Worm (Caenorhabditis elegans) whole organism, L2 larva: ENCODE measurements around the gene srd-47.

Source experiments
- ama-1 ChIP-seq: fragments of 150-350 bp; optimal IDR thresholded peaks from 2 replicates; lab custom pipeline; 2018; ENCODE audit warnings: inconsistent platforms
- ceh-82 ChIP-seq: fragments of 150-350 bp; optimal IDR thresholded peaks from 2 replicates; lab custom pipeline; 2014; ENCODE audit warnings: missing biosample characterization, missing genetic modification characterization
- elt-3 ChIP-seq: sonication (generic microtip); optimal IDR thresholded peaks from 2 replicates; lab custom pipeline; 2017; ENCODE audit warnings: missing biosample characterization, missing genetic modification characterization
- fos-1 ChIP-seq: fragments of 150-350 bp; optimal IDR thresholded peaks from 2 replicates; lab custom pipeline; 2014; ENCODE audit warnings: missing biosample characterization, missing genetic modification characterization
- lin-39 ChIP-seq: fragments of 150-350 bp; optimal IDR thresholded peaks from 2 replicates; lab custom pipeline; 2014; ENCODE audit warnings: missing biosample characterization, missing genetic modification reagents, missing genetic modification characterization
- mdl-1 ChIP-seq, 2 experiments: fragments of 150-350 bp in 1 of 2; sonication (generic microtip) in 1 of 2; optimal IDR thresholded peaks; 2 replicates each; lab custom pipeline; 2017; ENCODE audit warnings: missing biosample characterization in 2 of 2, missing genetic modification characterization in 2 of 2
- nhr-10 ChIP-seq: sonication (generic microtip); optimal IDR thresholded peaks from 2 replicates; lab custom pipeline; 2017; ENCODE audit warnings: missing biosample characterization, missing genetic modification characterization
- nhr-11 ChIP-seq: fragments of 150-350 bp; optimal IDR thresholded peaks from 2 replicates; lab custom pipeline; 2014; ENCODE audit warnings: missing biosample characterization, missing genetic modification characterization
- nhr-12 ChIP-seq: fragments of 150-350 bp; optimal IDR thresholded peaks from 2 replicates; lab custom pipeline; 2014; ENCODE audit warnings: missing biosample characterization, missing genetic modification characterization
- unc-39 ChIP-seq: fragments of 150-350 bp; optimal IDR thresholded peaks from 2 replicates; lab custom pipeline; 2014; ENCODE audit warnings: missing biosample characterization, missing genetic modification characterization
- zag-1 ChIP-seq: fragments of 150-350 bp; optimal IDR thresholded peaks from 2 replicates; lab custom pipeline; 2014; ENCODE audit warnings: missing biosample characterization, missing genetic modification characterization
- ztf-11 ChIP-seq: sonication (generic microtip); optimal IDR thresholded peaks from 2 replicates; lab custom pipeline; 2017; ENCODE audit warnings: missing biosample characterization, missing genetic modification characterization
- ztf-4 ChIP-seq: fragments of 150-350 bp; optimal IDR thresholded peaks from 2 replicates; lab custom pipeline; 2014; ENCODE audit warnings: missing biosample characterization, missing genetic modification characterization

DNA sequence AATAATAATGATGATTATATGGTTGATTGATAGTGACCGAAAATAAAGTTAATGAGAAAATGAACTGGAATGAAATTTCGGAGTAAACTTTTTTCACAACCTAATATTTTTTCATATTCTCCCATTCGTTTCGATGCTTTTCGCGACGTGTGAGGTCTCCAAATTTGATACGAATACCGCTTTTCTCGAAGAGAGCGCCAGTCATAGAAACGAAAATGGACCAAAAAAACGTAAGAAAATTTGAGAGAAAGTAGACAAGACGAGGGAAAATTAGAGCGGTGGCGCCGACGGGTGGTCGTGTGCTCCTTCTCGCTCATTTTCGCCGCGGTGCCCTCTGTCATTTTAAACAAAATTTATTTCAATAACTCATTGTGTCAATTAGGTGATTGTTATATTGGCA is 19.0 kb upstream of the srd-47 start:
- TF ChIP-seq ceh-82 (no peak), ama-1 (lab: Kevin White, UChicago) (no peak), ztf-11 (no peak), nhr-10 (tag; lab: Kevin White, UChicago) (no peak), unc-39 (tag; lab: Kevin White, UChicago) (no peak), nhr-11 (no peak), elt-3 (tag; lab: Kevin White, UChicago) (no peak), mdl-1 (tag; optimal IDR thresholded peaks at IDR 0.05; lab: Kevin White, UChicago) (no peak), zag-1 (no peak), ztf-4 (tag; lab: Kevin White, UChicago) (no peak), fos-1 (tag; lab: Kevin White, UChicago) (no peak), lin-39 (tag; lab: Kevin White, UChicago) (no peak), nhr-12 (no peak)
